Worm (Caenorhabditis elegans): ENCODE measurements around the gene sra-6.
A peak's percentile ranks its signal among the peaks of the same experiment; 100 is the strongest.

sra-6 gene

ce11 chrII:9591071-9591470 lies 40.5 kb upstream of the sra-6 start, which contains the start of the genes E02H1.1 and tag-124:
Gene E02H1.1 (minus strand): TSS chrII:9591164.
Gene tag-124 (plus strand): TSS chrII:9591292.
- TF ChIP-seq ceh-82 (tag; optimal IDR thresholded peaks at IDR 0.05) (no peak), mbf-1 (tag; optimal IDR thresholded peaks at IDR 0.05) (no peak), alr-1 (tag; optimal IDR thresholded peaks at IDR 0.05) (no peak), nhr-21 (tag; optimal IDR thresholded peaks at IDR 0.05) (peak; percentile 66), aly-2 (tag; optimal IDR thresholded peaks at IDR 0.05) (no peak), lin-11 (tag; optimal IDR thresholded peaks at IDR 0.05) (no peak), nhr-129 (tag; optimal IDR thresholded peaks at IDR 0.05) (peak; percentile 67), sem-4 (tag; optimal IDR thresholded peaks at IDR 0.05) (peak; percentile 66), gmeb-1 (tag; optimal IDR thresholded peaks at IDR 0.05) (peak; percentile 61), fos-1 (tag; optimal IDR thresholded peaks at IDR 0.05) (peak; percentile 27), ZK546.5 (tag; optimal IDR thresholded peaks at IDR 0.05) (no peak), crh-2 (tag; optimal IDR thresholded peaks at IDR 0.05) (peak; percentile 72), sma-9 (GFP tag; optimal IDR thresholded peaks at IDR 0.05) (peak; percentile 92), sma-9 (tag; optimal IDR thresholded peaks at IDR 0.05) (no peak), unc-55 (GFP tag; optimal IDR thresholded peaks at IDR 0.05) (peak; percentile 89), ztf-1 (GFP tag; conservative IDR thresholded peaks at IDR 0.05) (no peak), nhr-77 (tag; optimal IDR thresholded peaks at IDR 0.05) (no peak), lin-13 (GFP tag; optimal IDR thresholded peaks at IDR 0.05) (peak; percentile 51), mab-5 (tag; optimal IDR thresholded peaks at IDR 0.05) (peak; percentile 69), nhr-12 (tag; optimal IDR thresholded peaks at IDR 0.05) (no peak), ztf-11 (tag; optimal IDR thresholded peaks at IDR 0.05) (no peak), C34F6.9 (tag; optimal IDR thresholded peaks at IDR 0.05) (peak; percentile 81), nhr-237 (tag; optimal IDR thresholded peaks at IDR 0.05) (no peak), nhr-11 (tag; optimal IDR thresholded peaks at IDR 0.05) (no peak), egl-27 (tag; optimal IDR thresholded peaks at IDR 0.05) (peak; percentile 38), nhr-25 (tag; optimal IDR thresholded peaks at IDR 0.05) (peak; percentile 77), nhr-6 (tag; optimal IDR thresholded peaks at IDR 0.05) (peak; percentile 64), peb-1 (tag; optimal IDR thresholded peaks at IDR 0.05) (no peak), Y55F3AM.14 (GFP tag; optimal IDR thresholded peaks at IDR 0.05) (no peak), F13H6.1 (tag; optimal IDR thresholded peaks at IDR 0.05) (peak; percentile 75), nhr-10 (tag; optimal IDR thresholded peaks at IDR 0.05) (no peak), lsy-2 (tag; optimal IDR thresholded peaks at IDR 0.05) (peak; percentile 67 to 89), ztf-4 (tag; optimal IDR thresholded peaks at IDR 0.05) (no peak), sma-3 (GFP tag; optimal IDR thresholded peaks at IDR 0.05) (peak; percentile 88), elt-1 (tag; optimal IDR thresholded peaks at IDR 0.05) (no peak), R02D3.7 (tag; optimal IDR thresholded peaks at IDR 0.05) (no peak), blmp-1 (tag; optimal IDR thresholded peaks at IDR 0.05; ENCODE audit: insufficient read depth) (peak; percentile 12), snpc-4 (tag; optimal IDR thresholded peaks at IDR 0.05) (peak; percentile 49)

DNA sequence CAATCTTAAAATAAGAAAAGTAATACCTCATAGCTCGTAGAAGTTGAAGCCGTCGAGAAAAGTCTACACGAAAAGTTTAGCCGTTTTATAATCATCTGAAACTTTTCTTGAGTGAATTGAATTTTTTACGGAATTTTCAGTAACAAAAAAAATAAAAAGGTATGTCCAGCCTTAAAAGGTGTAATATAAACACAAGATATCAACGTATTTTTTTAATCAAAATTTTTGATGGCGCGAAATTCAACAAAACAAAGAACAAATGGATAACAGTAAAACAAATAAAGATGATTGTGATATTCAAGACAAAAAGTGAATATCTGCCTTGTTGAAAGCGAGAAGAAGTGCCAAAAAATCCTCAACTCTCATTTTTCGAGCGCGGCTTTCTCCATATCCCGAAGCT lies 39.0 kb upstream of the sra-6 start, which contains the start of gene eral-1:
Gene eral-1, minus strand, starts transcription at position 101 of the 400 bp plus-strand sequence.
- TF ChIP-seq nhr-11 (tag; optimal IDR thresholded peaks at IDR 0.05) (no peak), nhr-25 (tag; optimal IDR thresholded peaks at IDR 0.05) (no peak), alr-1 (tag; optimal IDR thresholded peaks at IDR 0.05) (no peak), gmeb-1 (tag; optimal IDR thresholded peaks at IDR 0.05) (no peak), nhr-6 (tag; optimal IDR thresholded peaks at IDR 0.05) (no peak), ztf-4 (tag; optimal IDR thresholded peaks at IDR 0.05) (no peak), Y55F3AM.14 (GFP tag; optimal IDR thresholded peaks at IDR 0.05) (no peak), blmp-1 (tag; optimal IDR thresholded peaks at IDR 0.05; ENCODE audit: insufficient read depth) (no peak)

ce11 chrII:9586734-9587209 lies 36.2 kb upstream of the sra-6 start, which contains the start of gene ugt-58:
Gene ugt-58 (minus strand): TSS chrII:9586784.
- TF ChIP-seq gmeb-1 (tag; optimal IDR thresholded peaks at IDR 0.05) (peak; percentile 36), unc-39 (tag; optimal IDR thresholded peaks at IDR 0.05) (no peak), nhr-237 (tag; optimal IDR thresholded peaks at IDR 0.05) (no peak), mdl-1 (tag; optimal IDR thresholded peaks at IDR 0.05) (no peak), fos-1 (tag; optimal IDR thresholded peaks at IDR 0.05) (peak; percentile 37), nhr-25 (tag; optimal IDR thresholded peaks at IDR 0.05) (peak; percentile 64), ztf-11 (tag; optimal IDR thresholded peaks at IDR 0.05) (no peak), nhr-10 (tag; optimal IDR thresholded peaks at IDR 0.05) (no peak), lin-11 (tag; optimal IDR thresholded peaks at IDR 0.05) (no peak), sma-9 (GFP tag; optimal IDR thresholded peaks at IDR 0.05) (peak; percentile 65), sma-9 (tag; optimal IDR thresholded peaks at IDR 0.05) (no peak), blmp-1 (tag; optimal IDR thresholded peaks at IDR 0.05; ENCODE audit: insufficient read depth) (peak; percentile 25), nhr-11 (tag; optimal IDR thresholded peaks at IDR 0.05) (no peak), nhr-21 (tag; optimal IDR thresholded peaks at IDR 0.05) (peak; percentile 9), dmd-4 (tag; optimal IDR thresholded peaks at IDR 0.05) (no peak), sem-4 (tag; optimal IDR thresholded peaks at IDR 0.05) (no peak), sma-3 (GFP tag; optimal IDR thresholded peaks at IDR 0.05) (peak; percentile 50), nhr-6 (tag; optimal IDR thresholded peaks at IDR 0.05) (no peak)

All from whole organism, L2 larva.